Worm (Caenorhabditis elegans) whole organism, L4 larva: ENCODE data around the gene C16A11.5.

ENCODE experiments used
- madf-5 ChIP-seq, 2 experiments: fragments of 200-800 bp; sonication (Bioruptor generic); IDR thresholded peaks; 2 replicates each; pipeline ENCODE4 v1.3.6; 2022; ENCODE audit warnings: missing compliant biosample characterization in 2 of 2, missing genetic modification characterization in 2 of 2
- nhr-42 ChIP-seq: fragments of 200-800 bp; sonication (Bioruptor generic); IDR thresholded peaks from 2 replicates; pipeline ENCODE4 v1.3.6; 2022; ENCODE audit warnings: missing genetic modification characterization, missing compliant biosample characterization
- tag-97 ChIP-seq: fragments of 200-800 bp; sonication (Bioruptor generic); IDR thresholded peaks from 2 replicates; pipeline ENCODE4 v1.3.6; 2022; ENCODE audit warnings: missing genetic modification characterization, missing compliant biosample characterization
- ztf-11 ChIP-seq: fragments of 150-350 bp; optimal IDR thresholded peaks from 2 replicates; lab custom pipeline; 2014; ENCODE audit warnings: missing biosample characterization, missing genetic modification characterization

ce11 chrII:4267711-4268110, 44.6 kb downstream of the C16A11.5 start:
- no peak for TF ChIP-seq nhr-42 (GFP tag; lab: Robert Waterston, UW)
- TF ChIP-seq madf-5 (GFP tag; IDR thresholded peaks at IDR 0.05; lab: Robert Waterston, UW), result no peak
- TF ChIP-seq ztf-11, result no peak
- TF ChIP-seq tag-97 (GFP tag; lab: Robert Waterston, UW), result no peak
